Worm (Caenorhabditis elegans) whole organism, young adult: Measurements from ENCODE around the gene Y51B9A.14.

Experiments
- C06A6.2 ChIP-seq: fragments of 200-800 bp; sonication (Bioruptor generic); conservative IDR thresholded peaks from 2 replicates; pipeline ENCODE4 v1.3.6; 2022; ENCODE audit warnings: missing genetic modification characterization, missing compliant biosample characterization
- C17E4.6 ChIP-seq: fragments of 200-800 bp; sonication (Bioruptor generic); IDR thresholded peaks from 2 replicates; pipeline ENCODE4 v1.3.6; 2022; ENCODE audit warnings: missing genetic modification reagents, missing genetic modification characterization, missing compliant biosample characterization
- F23B12.7 ChIP-seq: sonication (generic microtip); optimal IDR thresholded peaks from 2 replicates; lab custom pipeline; 2017; ENCODE audit warnings: missing genetic modification characterization, mild to moderate bottlenecking, missing compliant biosample characterization, antibody characterized with exemption, moderate library complexity; ENCODE audit not compliant: insufficient read depth
- F39B2.1 ChIP-seq: fragments of 200-800 bp; sonication (Bioruptor generic); IDR thresholded peaks from 2 replicates; pipeline ENCODE4 v1.3.6; 2022; ENCODE audit warnings: missing genetic modification reagents, missing genetic modification characterization, missing compliant biosample characterization
- F49E8.2 ChIP-seq: sonication (generic microtip); optimal IDR thresholded peaks from 3 replicates; lab custom pipeline; 2017; ENCODE audit warnings: missing genetic modification characterization, mild to moderate bottlenecking, missing compliant biosample characterization, antibody characterized with exemption, moderate library complexity; ENCODE audit not compliant: insufficient read depth
- F57C9.4 ChIP-seq: sonication (generic microtip); optimal IDR thresholded peaks from 2 replicates; lab custom pipeline; 2017; ENCODE audit warnings: mild to moderate bottlenecking, missing genetic modification characterization, missing compliant biosample characterization
- K11D2.4 ChIP-seq: fragments of 200-800 bp; sonication (Bioruptor generic); IDR thresholded peaks from 2 replicates; pipeline ENCODE4 v1.3.6; 2022; ENCODE audit warnings: missing genetic modification reagents, missing genetic modification characterization, missing compliant biosample characterization
- T26A5.8 ChIP-seq: sonication (generic microtip); optimal IDR thresholded peaks from 2 replicates; lab custom pipeline; 2016; ENCODE audit warnings: missing genetic modification characterization, missing compliant biosample characterization
- Y56A3A.18 ChIP-seq: fragments of 200-800 bp; sonication (Bioruptor generic); IDR thresholded peaks from 2 replicates; pipeline ENCODE4 v1.3.6; 2022; ENCODE audit warnings: missing genetic modification reagents, missing genetic modification characterization, missing compliant biosample characterization
- akir-1 ChIP-seq: fragments of 200-800 bp; sonication (Bioruptor generic); optimal IDR thresholded peaks from 2 replicates; lab custom pipeline; 2018; ENCODE audit warnings: mild to moderate bottlenecking, missing genetic modification characterization, moderate library complexity, missing compliant biosample characterization
- atf-7 ChIP-seq: sonication (generic microtip); optimal IDR thresholded peaks from 2 replicates; lab custom pipeline; 2017; ENCODE audit warnings: mild to moderate bottlenecking, missing genetic modification characterization, missing compliant biosample characterization
- athp-1 ChIP-seq: sonication (generic microtip); optimal IDR thresholded peaks from 2 replicates; lab custom pipeline; 2017; ENCODE audit warnings: mild to moderate bottlenecking, missing genetic modification characterization, missing compliant biosample characterization
- cebp-2 ChIP-seq: fragments of 200-800 bp; sonication (Bioruptor generic); IDR thresholded peaks from 2 replicates; pipeline ENCODE4 v1.3.6; 2022; ENCODE audit warnings: missing genetic modification characterization, missing compliant biosample characterization
- ceh-100 ChIP-seq: fragments of 200-800 bp; sonication (Bioruptor generic); IDR thresholded peaks from 2 replicates; pipeline ENCODE4 v1.3.6; 2022; ENCODE audit warnings: missing genetic modification reagents, missing genetic modification characterization, missing compliant biosample characterization
- die-1 ChIP-seq: sonication (generic microtip); optimal IDR thresholded peaks from 2 replicates; lab custom pipeline; 2016; ENCODE audit warnings: missing genotype, mild to moderate bottlenecking, missing genetic modification characterization, missing compliant biosample characterization
- dpff-1 ChIP-seq: sonication (generic microtip); optimal IDR thresholded peaks from 2 replicates; lab custom pipeline; 2017; ENCODE audit warnings: mild to moderate bottlenecking, missing genetic modification characterization, missing compliant biosample characterization
- egrh-3 ChIP-seq: fragments of 200-800 bp; sonication (Bioruptor generic); IDR thresholded peaks from 2 replicates; pipeline ENCODE4 v1.3.6; 2022; ENCODE audit warnings: missing genetic modification reagents, missing genetic modification characterization, missing compliant biosample characterization
- ekl-4 ChIP-seq: fragments of 200-800 bp; sonication (Bioruptor generic); IDR thresholded peaks from 2 replicates; pipeline ENCODE4 v1.3.6; 2022; ENCODE audit warnings: missing genetic modification reagents, missing genetic modification characterization, missing compliant biosample characterization
- fkh-3 ChIP-seq: sonication (generic microtip); optimal IDR thresholded peaks from 2 replicates; lab custom pipeline; 2016; ENCODE audit warnings: mild to moderate bottlenecking, missing genetic modification characterization, missing compliant biosample characterization
- hlh-26 ChIP-seq: fragments of 200-800 bp; sonication (Bioruptor generic); conservative IDR thresholded peaks from 2 replicates; pipeline ENCODE4 v1.3.6; 2022; ENCODE audit warnings: missing genetic modification reagents, missing genetic modification characterization, missing compliant biosample characterization
- hmg-20 ChIP-seq: fragments of 200-800 bp; sonication (Bioruptor generic); IDR thresholded peaks from 2 replicates; pipeline ENCODE4 v1.3.6; 2022; ENCODE audit warnings: missing genetic modification reagents, missing genetic modification characterization, missing compliant biosample characterization
- lin-40 ChIP-seq: sonication (generic microtip); optimal IDR thresholded peaks from 2 replicates; lab custom pipeline; 2016; ENCODE audit warnings: missing genetic modification characterization, mild to moderate bottlenecking, missing compliant biosample characterization, missing genotype, missing genetic modification reagents
- lsl-1 ChIP-seq: fragments of 200-800 bp; sonication (Bioruptor generic); optimal IDR thresholded peaks from 2 replicates; lab custom pipeline; 2018; ENCODE audit warnings: mild to moderate bottlenecking, missing genetic modification characterization, moderate library complexity, missing compliant biosample characterization
- lsy-27 ChIP-seq: sonication (generic microtip); optimal IDR thresholded peaks from 2 replicates; lab custom pipeline; 2017; ENCODE audit warnings: missing genetic modification characterization, mild to moderate bottlenecking, missing compliant biosample characterization, antibody characterized with exemption, missing genotype, borderline replicate concordance; ENCODE audit not compliant: insufficient read depth
- mcd-1 ChIP-seq: fragments of 200-800 bp; sonication (Bioruptor generic); IDR thresholded peaks from 2 replicates; pipeline ENCODE4 v1.3.6; 2022; ENCODE audit warnings: missing genetic modification reagents, missing genetic modification characterization, missing compliant biosample characterization
- nfya-1 ChIP-seq: sonication (generic microtip); optimal IDR thresholded peaks from 2 replicates; lab custom pipeline; 2017; ENCODE audit warnings: antibody characterized with exemption, missing compliant biosample characterization, missing genetic modification characterization, borderline replicate concordance; ENCODE audit not compliant: insufficient read depth
- nhr-27 ChIP-seq: fragments of 200-800 bp; sonication (Bioruptor generic); optimal IDR thresholded peaks from 2 replicates; lab custom pipeline; 2018; ENCODE audit warnings: mild to moderate bottlenecking, missing genetic modification characterization, moderate library complexity, missing compliant biosample characterization
- rcor-1 ChIP-seq: fragments of 200-800 bp; sonication (Bioruptor generic); IDR thresholded peaks from 2 replicates; pipeline ENCODE4 v1.3.6; 2022; ENCODE audit warnings: missing genetic modification reagents, missing genetic modification characterization, missing compliant biosample characterization
- rpc-1 ChIP-seq, 2 experiments: fragments of 150-350 bp in 1 of 2; sonication (generic microtip) in 1 of 2; optimal IDR thresholded peaks; 2 replicates each; lab custom pipeline; 2014 to 2018; ENCODE audit warnings: missing biosample characterization in 1 of 2, missing genetic modification characterization in 1 of 2, missing genetic modification reagents in 1 of 2, missing genotype in 1 of 2
- tbp1 ChIP-seq: fragments of 200-800 bp; sonication (Bioruptor generic); optimal IDR thresholded peaks from 2 replicates; lab custom pipeline; 2018; ENCODE audit warnings: mild to moderate bottlenecking, missing genetic modification characterization, missing compliant biosample characterization
- ztf-18 ChIP-seq: sonication (generic microtip); optimal IDR thresholded peaks from 2 replicates; lab custom pipeline; 2016; ENCODE audit warnings: missing genotype, mild to moderate bottlenecking, missing genetic modification characterization, missing compliant biosample characterization
- ztf-22 ChIP-seq: fragments of 200-800 bp; sonication (Bioruptor generic); optimal IDR thresholded peaks from 2 replicates; lab custom pipeline; 2018; ENCODE audit warnings: mild to moderate bottlenecking, missing genetic modification characterization, moderate library complexity, missing compliant biosample characterization

The Y51B9A.14 gene

ce11 chrII:9398370-9398901, at the start of gene Y51B9A.14, which contains the start of gene Y51B9A.8:
TSS of gene Y51B9A.14 (minus strand) at chrII:9398470.
TSS of gene Y51B9A.8 (plus strand) at chrII:9398851.
- no peak for TF ChIP-seq T26A5.8
- TF ChIP-seq fkh-3 = no peak
- TF ChIP-seq egrh-3 = no peak

- TF ChIP-seq ztf-22 (GFP tag; lab: Kevin White, UChicago) (no peak), atf-7 (no peak), lsl-1 (GFP tag; lab: Kevin White, UChicago) (no peak), tbp1 (GFP tag; lab: Kevin White, UChicago) (no peak), K11D2.4 (GFP tag; lab: Robert Waterston, UW) (no peak), lsy-27 (tag; lab: Kevin White, UChicago) (no peak), mcd-1 (GFP tag; lab: Robert Waterston, UW) (no peak), T26A5.8 (no peak), athp-1 (tag; lab: Kevin White, UChicago) (no peak), F23B12.7 (no peak), F39B2.1 (GFP tag; lab: Robert Waterston, UW) (no peak), nfya-1 (tag; lab: Kevin White, UChicago) (no peak), ceh-100 (GFP tag; lab: Robert Waterston, UW) (no peak), lin-40 (tag; lab: Kevin White, UChicago) (no peak)
These were observed 49.7 kb upstream of the Y51B9A.14 start, which contains the start of gene chil-18 for ce11 chrII:9447965-9448364. TSS of gene chil-18 (plus strand) at chrII:9448265.

DNA sequence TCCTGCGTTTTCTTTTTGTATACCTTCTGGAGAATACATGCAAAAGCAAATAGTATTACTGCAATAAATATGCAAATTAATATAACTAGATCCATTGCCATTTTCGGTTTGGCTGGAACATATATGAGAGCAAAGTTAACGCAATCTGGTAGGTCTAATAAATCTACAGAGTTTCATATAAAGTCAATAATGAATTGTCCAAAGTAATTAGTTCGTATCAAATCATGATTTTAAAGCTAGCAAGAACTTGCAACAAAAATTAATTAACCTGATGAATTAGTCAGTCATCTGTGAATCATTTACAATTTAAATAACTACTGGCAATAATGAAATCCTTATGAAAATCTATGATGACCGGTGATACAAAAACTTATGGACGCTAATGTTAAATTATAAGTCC, 47.1 kb upstream of the Y51B9A.14 start, which contains the start of gene R09D1.13:
R09D1.13 (minus strand) TSS at position 101 of the 400 bp plus-strand sequence.
- TF ChIP-seq F57C9.4 (tag; lab: Kevin White, UChicago) (no peak), cebp-2 (GFP tag; lab: Robert Waterston, UW) (no peak), atf-7 (no peak), rcor-1 (GFP tag; lab: Robert Waterston, UW) (no peak)

- TF ChIP-seq rpc-1 (optimal IDR thresholded peaks at IDR 0.05; lab: Kevin White, UChicago) = no peak
- no peak for TF ChIP-seq rpc-1 (tag; optimal IDR thresholded peaks at IDR 0.05; lab: Kevin White, UChicago)
- TF ChIP-seq ekl-4 (GFP tag; lab: Robert Waterston, UW) = no peak
These were observed 45.3 kb upstream of the Y51B9A.14 start, which contains the start of gene chil-15 for ce11 chrII:9443522-9443921. TSS of gene chil-15 (minus strand) at chrII:9443622.

ce11 chrII:9441838-9442237, 43.6 kb upstream of the Y51B9A.14 start, which contains the start of gene chil-16:
TSS of gene chil-16 (minus strand) at chrII:9441938.
- no peak for TF ChIP-seq dpff-1 (tag; lab: Kevin White, UChicago)
- TF ChIP-seq hlh-26 = no peak
- TF ChIP-seq nhr-27 (tag; lab: Kevin White, UChicago) = no peak

- no peak for TF ChIP-seq akir-1 (GFP tag; lab: Kevin White, UChicago)
- no peak for TF ChIP-seq ztf-18 (tag; lab: Kevin White, UChicago)
- TF ChIP-seq C17E4.6 (GFP tag; lab: Robert Waterston, UW) = no peak
- no peak for TF ChIP-seq die-1
- no peak for TF ChIP-seq C06A6.2 (GFP tag; lab: Robert Waterston, UW)
- no peak for TF ChIP-seq hmg-20 (GFP tag; lab: Robert Waterston, UW)
- no peak for TF ChIP-seq rcor-1 (GFP tag; lab: Robert Waterston, UW)
- no peak for TF ChIP-seq F49E8.2 (tag; lab: Kevin White, UChicago)
- no peak for TF ChIP-seq Y56A3A.18 (GFP tag; lab: Robert Waterston, UW)
These were observed 41.8 kb upstream of the Y51B9A.14 start, which contains the start of gene chil-17 for ce11 chrII:9440060-9440459. TSS of gene chil-17 (minus strand) at chrII:9440160.
